Fruit fly (Drosophila melanogaster) whole organism, wandering third instar larva: Measurements from ENCODE around the gene CG5674.

Source experiments
- CG32264 ChIP-seq: fragments of 200-800 bp; sonication (Bioruptor generic); optimal IDR thresholded peaks from 2 replicates; lab custom pipeline; 2016; ENCODE audit warnings: missing biosample characterization, missing genetic modification characterization
- CG9705 ChIP-seq: fragments of 200-800 bp; sonication (Bioruptor generic); optimal IDR thresholded peaks from 2 replicates; lab custom pipeline; 2018; ENCODE audit warnings: missing biosample characterization, mild to moderate bottlenecking, missing genetic modification characterization
- Dfd ChIP-seq: fragments of >200 bp; optimal IDR thresholded peaks from 2 replicates; lab custom pipeline; 2017; ENCODE audit warnings: missing biosample characterization, missing genetic modification characterization
- Dif ChIP-seq: fragments of 200-275, 200-300 bp; sonication (Bioruptor generic); optimal IDR thresholded peaks from 2 replicates; lab custom pipeline; 2018; ENCODE audit warnings: missing biosample characterization, missing genetic modification characterization; ENCODE audit not compliant: partially characterized antibody
- GATAd ChIP-seq: sonication (Bioruptor generic); optimal IDR thresholded peaks from 2 replicates; lab custom pipeline; 2016; ENCODE audit warnings: missing biosample characterization, missing genetic modification characterization
- HLH106 ChIP-seq: fragments of 200-800 bp; optimal IDR thresholded peaks from 3 replicates; lab custom pipeline; 2019; ENCODE audit warnings: missing biosample characterization, mild to moderate bottlenecking, missing genetic modification characterization, moderate library complexity
- Hnf4 ChIP-seq: fragments of 200-800 bp; sonication (Bioruptor generic); optimal IDR thresholded peaks from 2 replicates; lab custom pipeline; 2016; ENCODE audit warnings: missing biosample characterization, mild to moderate bottlenecking, missing genetic modification characterization
- Hr78 ChIP-seq: fragments of >200 bp; optimal IDR thresholded peaks from 2 replicates; lab custom pipeline; 2017; ENCODE audit warnings: missing biosample characterization, missing genetic modification characterization
- Hr83 ChIP-seq: fragments of 200-300 bp; sonication (Bioruptor generic); optimal IDR thresholded peaks from 2 replicates; lab custom pipeline; 2016; ENCODE audit warnings: missing biosample characterization, mild to moderate bottlenecking, missing genetic modification characterization, moderate library complexity; ENCODE audit not compliant: poor library complexity, severe bottlenecking
- Jra ChIP-seq: sonication (Bioruptor generic); optimal IDR thresholded peaks from 2 replicates; lab custom pipeline; 2016; ENCODE audit warnings: missing biosample characterization, missing genetic modification characterization
- Mio ChIP-seq: sonication (Bioruptor generic); optimal IDR thresholded peaks from 2 replicates; lab custom pipeline; 2016; ENCODE audit warnings: missing biosample characterization, missing genetic modification characterization
- Myc ChIP-seq: fragments of >200 bp; optimal IDR thresholded peaks from 2 replicates; lab custom pipeline; 2017
- N ChIP-seq: fragments of >200 bp; optimal IDR thresholded peaks from 2 replicates; lab custom pipeline; 2018; ENCODE audit warnings: missing biosample characterization, missing external identifiers, missing genetic modification characterization
- Sp1 ChIP-seq: fragments of 200-800 bp; sonication (Bioruptor generic); optimal IDR thresholded peaks from 3 replicates; lab custom pipeline; 2019; ENCODE audit warnings: missing biosample characterization, mild to moderate bottlenecking, missing genetic modification characterization, moderate library complexity
- br ChIP-seq: fragments of 200-800 bp; sonication (Bioruptor generic); optimal IDR thresholded peaks from 2 replicates; lab custom pipeline; 2016; ENCODE audit warnings: missing biosample characterization, missing genetic modification characterization
- brk ChIP-seq: fragments of 200-800 bp; sonication (Bioruptor generic); optimal IDR thresholded peaks from 2 replicates; lab custom pipeline; 2016; ENCODE audit warnings: missing biosample characterization, mild to moderate bottlenecking, missing genetic modification characterization
- dsf ChIP-seq: sonication (Bioruptor generic); optimal IDR thresholded peaks from 2 replicates; lab custom pipeline; 2016; ENCODE audit warnings: missing biosample characterization, missing genetic modification characterization, borderline replicate concordance
- ey ChIP-seq: fragments of 200-800 bp; sonication (Bioruptor generic); optimal IDR thresholded peaks from 2 replicates; lab custom pipeline; 2016; ENCODE audit warnings: missing biosample characterization, missing genetic modification characterization
- foxo ChIP-seq, 2 experiments: fragments of 200-800 bp; sonication (Bioruptor generic); optimal IDR thresholded peaks; 2 replicates in 1 of 2; 3 replicates in 1 of 2; lab custom pipeline; 2016 to 2017; ENCODE audit warnings: missing biosample characterization in 2 of 2, missing genetic modification characterization in 2 of 2
- fru ChIP-seq: fragments of 200-800 bp; sonication (Bioruptor generic); optimal IDR thresholded peaks from 3 replicates; lab custom pipeline; 2016; ENCODE audit warnings: missing biosample characterization, mild to moderate bottlenecking, missing genetic modification characterization
- h ChIP-seq: fragments of 200-800 bp; sonication (Bioruptor generic); optimal IDR thresholded peaks from 3 replicates; lab custom pipeline; 2016; ENCODE audit warnings: missing biosample characterization, mild to moderate bottlenecking, missing genetic modification characterization
- jim ChIP-seq: fragments of 175-275, 200-325 bp; sonication (Bioruptor generic); optimal IDR thresholded peaks from 2 replicates; lab custom pipeline; 2016; ENCODE audit warnings: missing biosample characterization, mild to moderate bottlenecking, missing genetic modification characterization
- lola ChIP-seq: fragments of >200 bp; optimal IDR thresholded peaks from 2 replicates; lab custom pipeline; 2017; ENCODE audit warnings: missing biosample characterization, missing genetic modification characterization
- pan ChIP-seq: fragments of >200 bp; optimal IDR thresholded peaks from 2 replicates; lab custom pipeline; 2017
- psq ChIP-seq: fragments of 200-800 bp; sonication (Bioruptor generic); optimal IDR thresholded peaks from 3 replicates; lab custom pipeline; 2017; ENCODE audit warnings: missing biosample characterization, mild to moderate bottlenecking, missing genetic modification characterization, moderate library complexity
- rgr ChIP-seq: fragments of 200-800 bp; sonication (Bioruptor generic); optimal IDR thresholded peaks from 3 replicates; lab custom pipeline; 2016; ENCODE audit warnings: missing biosample characterization, mild to moderate bottlenecking, missing genetic modification characterization
- sage ChIP-seq: fragments of 200-800 bp; sonication (Bioruptor generic); optimal IDR thresholded peaks from 2 replicates; lab custom pipeline; 2016; ENCODE audit warnings: missing biosample characterization, mild to moderate bottlenecking, missing genetic modification characterization
- tai ChIP-seq: sonication (Bioruptor generic); optimal IDR thresholded peaks from 2 replicates; lab custom pipeline; 2016; ENCODE audit warnings: missing biosample characterization, missing genetic modification characterization
- usp ChIP-seq: fragments of >200 bp; optimal IDR thresholded peaks from 2 replicates; lab custom pipeline; 2017; ENCODE audit warnings: missing biosample characterization, missing genetic modification characterization

Gene CG5674

dm6 chr2L:18003028-18003836 is 40.1 kb downstream of the CG5674 start (continued):
- TF ChIP-seq Sp1 (GFP tag; lab: Kevin White, UChicago), result peak; percentile 78
- TF ChIP-seq br (GFP tag; lab: Kevin White, UChicago), result peak; percentile 34
- TF ChIP-seq sage, result no peak
- peak; percentile 34 for TF ChIP-seq Jra (GFP tag; lab: Kevin White, UChicago)
- no peak for TF ChIP-seq Dif (GFP tag; lab: Kevin White, UChicago)
- TF ChIP-seq Myc, result no peak
- TF ChIP-seq, all 38 proteins: peak for 18

- TF ChIP-seq h (GFP tag; lab: Kevin White, UChicago) (no peak), Hr83 (GFP tag; lab: Kevin White, UChicago) (no peak), fru (no peak), lola (GFP tag; lab: Kevin White, UChicago) (no peak), Hnf4 (GFP tag; lab: Kevin White, UChicago) (no peak), pan (lab: Kevin White, UChicago) (no peak), br (GFP tag; lab: Kevin White, UChicago) (no peak)
Observed at dm6 chr2L:18005481-18005880, 42.3 kb downstream of the CG5674 start.

- TF ChIP-seq Hnf4 (GFP tag; lab: Kevin White, UChicago) (no peak), fru (no peak), Dif (GFP tag; lab: Kevin White, UChicago) (no peak), CG32264 (GFP tag; lab: Kevin White, UChicago) (no peak), Sp1 (GFP tag; lab: Kevin White, UChicago) (no peak), lola (GFP tag; lab: Kevin White, UChicago) (no peak), jim (GFP tag; lab: Kevin White, UChicago) (no peak), Dfd (GFP tag; lab: Kevin White, UChicago) (no peak), psq (no peak), N (no peak), foxo (GFP tag; optimal IDR thresholded peaks at IDR 0.05; lab: Kevin White, UChicago) (no peak), Hr78 (GFP tag; lab: Kevin White, UChicago) (no peak), ey (no peak), dsf (no peak), tai (GFP tag; lab: Kevin White, UChicago) (no peak), brk (GFP tag; lab: Kevin White, UChicago) (no peak), CG9705 (GFP tag; lab: Kevin White, UChicago) (no peak)
- TF ChIP-seq, all 38 proteins: peak for 0
Observed at dm6 chr2L:18006327-18006726, 43.1 kb downstream of the CG5674 start, which contains the start of gene CG5693. Gene CG5693, plus strand, starts transcription at chr2L:18006627.

dm6 chr2L:18007060-18007459 is 43.9 kb downstream of the CG5674 start, which contains the start of gene CG42659:
Gene CG42659, plus strand, starts transcription at chr2L:18007360.
- TF ChIP-seq brk (GFP tag; lab: Kevin White, UChicago) (no peak), CG32264 (GFP tag; lab: Kevin White, UChicago) (no peak), Mio (no peak), lola (GFP tag; lab: Kevin White, UChicago) (no peak), Myc (no peak), CG9705 (GFP tag; lab: Kevin White, UChicago) (no peak), psq (no peak), h (GFP tag; lab: Kevin White, UChicago) (no peak), rgr (GFP tag; lab: Kevin White, UChicago) (no peak), Hr83 (GFP tag; lab: Kevin White, UChicago) (no peak), usp (GFP tag; lab: Kevin White, UChicago) (no peak), HLH106 (tag; lab: Kevin White, UChicago) (no peak), Hr78 (GFP tag; lab: Kevin White, UChicago) (no peak), pan (lab: Kevin White, UChicago) (no peak), GATAd (GFP tag; lab: Kevin White, UChicago) (no peak), br (GFP tag; lab: Kevin White, UChicago) (no peak), dsf (no peak), Dif (GFP tag; lab: Kevin White, UChicago) (no peak)

dm6 chr2L:18007635-18008034 is 44.5 kb downstream of the CG5674 start, which contains the start of the genes CG42634 and CG42635:
Gene CG42634, plus strand, starts transcription at chr2L:18007935.
Gene CG42635, plus strand, starts transcription at chr2L:18007935.
- TF ChIP-seq fru, result no peak
- TF ChIP-seq Hnf4 (GFP tag; lab: Kevin White, UChicago), result no peak
- no peak for TF ChIP-seq foxo (GFP tag; optimal IDR thresholded peaks at IDR 0.05; lab: Kevin White, UChicago)
